Worm (Caenorhabditis elegans): ENCODE data around the gene ugt-10.

DNA sequence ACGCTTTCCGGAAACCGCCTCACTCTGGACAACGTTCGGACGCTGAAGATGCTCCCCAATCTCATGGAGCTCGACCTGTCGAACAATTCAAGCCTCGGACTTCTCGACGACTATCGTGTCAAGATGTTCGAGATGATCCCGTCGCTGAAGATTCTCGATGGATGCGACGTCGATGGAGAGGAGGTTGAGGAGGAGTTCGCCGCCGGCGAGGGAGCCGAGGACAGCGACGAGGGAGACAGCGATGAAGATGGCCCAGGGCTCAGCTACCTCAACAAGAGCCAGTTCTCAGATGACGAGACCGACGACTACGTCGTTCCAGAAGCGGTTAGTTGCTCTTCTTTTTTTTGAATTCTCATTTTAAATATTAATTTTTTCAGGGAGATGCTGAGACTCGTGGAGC lies 9.1 kb downstream of the ugt-10 start:
- TF ChIP-seq unc-62 (GFP tag; optimal IDR thresholded peaks at IDR 0.05 in 1 of 2) (no peak), unc-62 (tag; optimal IDR thresholded peaks at IDR 0.05) (no peak), lsy-2 (tag; optimal IDR thresholded peaks at IDR 0.05) (no peak)
